Worm (Caenorhabditis elegans) whole organism, L3 larva: Measurements from ENCODE around the gene T20B3.1.

Source experiments
- ceh-28 ChIP-seq: fragments of 150-350 bp; optimal IDR thresholded peaks from 2 replicates; lab custom pipeline; 2014; ENCODE audit warnings: missing biosample characterization, missing genetic modification reagents, missing genetic modification characterization
- jun-1 ChIP-seq: fragments of 150-350 bp; optimal IDR thresholded peaks from 2 replicates; lab custom pipeline; 2014; ENCODE audit warnings: missing biosample characterization, missing genetic modification reagents, missing genetic modification characterization
- sea-2 ChIP-seq: fragments of 150-350 bp; sonication (generic microtip); optimal IDR thresholded peaks from 4 replicates; lab custom pipeline; 2014; ENCODE audit warnings: missing biosample characterization, missing genetic modification reagents, missing genetic modification characterization
- tbx-2 ChIP-seq: sonication (generic microtip); optimal IDR thresholded peaks from 2 replicates; lab custom pipeline; 2016; ENCODE audit warnings: mild to moderate bottlenecking, missing genetic modification characterization, missing compliant biosample characterization
- unc-62 ChIP-seq: fragments of 150-350 bp; sonication (generic microtip); optimal IDR thresholded peaks from 4 replicates; lab custom pipeline; 2014; ENCODE audit warnings: missing biosample characterization, missing genetic modification reagents, missing genetic modification characterization
- zag-1 ChIP-seq: fragments of 150-350 bp; optimal IDR thresholded peaks from 2 replicates; lab custom pipeline; 2014; ENCODE audit warnings: missing biosample characterization, missing genetic modification characterization

DNA sequence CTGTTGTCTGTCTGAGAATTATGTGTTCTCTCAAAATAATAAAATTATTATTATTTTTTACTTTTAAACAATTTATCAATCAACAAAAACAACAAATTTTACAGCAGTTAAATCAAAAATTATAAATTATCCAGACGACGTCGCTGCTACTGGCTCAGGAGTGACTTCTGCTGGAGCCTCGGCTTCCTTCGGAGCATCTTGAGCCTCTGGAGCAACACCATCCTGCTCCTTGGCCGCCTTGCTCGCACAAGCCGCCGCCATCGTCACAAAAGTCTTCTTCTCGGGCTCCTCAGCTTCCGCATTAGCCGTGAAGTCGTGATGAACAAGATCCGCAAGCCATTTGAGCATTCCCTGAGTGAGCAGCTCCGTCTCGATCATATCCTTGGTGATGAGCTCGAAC is 22.6 kb upstream of the T20B3.1 start:
- TF ChIP-seq ceh-28 (no peak), jun-1 (tag; lab: Kevin White, UChicago) (no peak), sea-2 (GFP tag; lab: Kevin White, UChicago) (no peak), zag-1 (tag; lab: Kevin White, UChicago) (no peak), unc-62 (GFP tag; lab: Kevin White, UChicago) (no peak), tbx-2 (tag; lab: Kevin White, UChicago) (no peak)
